ENCODE assay signal across 2 fruit fly cellular contexts in the genomic region with DNA sequence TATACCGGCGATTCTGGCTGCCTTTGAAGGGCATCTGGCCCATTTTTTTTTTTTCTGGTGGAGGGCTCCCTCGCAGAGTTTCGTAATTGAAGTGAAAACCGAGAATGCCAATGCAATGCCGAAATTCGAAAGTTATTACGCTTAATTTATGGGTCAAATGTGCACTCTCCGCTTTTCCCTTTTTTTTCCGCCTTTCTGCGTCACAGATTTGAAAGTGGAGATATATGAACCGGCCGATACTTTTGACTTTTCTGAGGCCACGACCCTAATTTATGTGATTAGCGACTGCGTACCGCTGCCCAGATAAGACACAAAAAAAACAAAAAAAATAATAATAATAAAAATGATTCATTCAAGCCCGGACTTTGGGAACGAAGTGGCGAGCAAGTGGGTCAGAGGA.
TF ChIP-seq lines count a peak whose summit lies in the region.

No protein-coding gene starts in this region.

- no peak for TF ChIP-seq CTCF in whole organism, embryonic (GFP tag; optimal IDR thresholded peaks at IDR 0.05; lab: Kevin White, UChicago)

TF ChIP-seq in whole organism, embryonic, 481 proteins besides CTCF, POLR2A, EP300 and RAD21:
- TF ChIP-seq kay (GFP tag; optimal IDR thresholded peaks at IDR 0.05; lab: Kevin White, UChicago), result no peak
- TF ChIP-seq gsb-n (tag; optimal IDR thresholded peaks at IDR 0.05; lab: Kevin White, UChicago), result no peak
- no peak for TF ChIP-seq esg (GFP tag; conservative IDR thresholded peaks at IDR 0.05; lab: Robert Waterston, UW)
- TF ChIP-seq CG15514 (GFP tag; optimal IDR thresholded peaks at IDR 0.05; lab: Kevin White, UChicago), result no peak
- TF ChIP-seq CG12236 (GFP tag; optimal IDR thresholded peaks at IDR 0.05; lab: Kevin White, UChicago), result no peak
- no peak for TF ChIP-seq CG31441 (GFP tag; IDR thresholded peaks at IDR 0.05; lab: Robert Waterston, UW)
- TF ChIP-seq maf-S (GFP tag; optimal IDR thresholded peaks at IDR 0.05; lab: Kevin White, UChicago), result no peak
- TF ChIP-seq nau (GFP tag; optimal IDR thresholded peaks at IDR 0.05; lab: Kevin White, UChicago), result no peak
- TF ChIP-seq Hr78 (GFP tag; optimal IDR thresholded peaks at IDR 0.05; lab: Kevin White, UChicago), result peak in 1 of 2 experiments; percentile 13
- TF ChIP-seq sens (GFP tag; lab: Kevin White, UChicago), result peak; percentile 59
- peak; percentile 51 for TF ChIP-seq Med (GFP tag; lab: Kevin White, UChicago)
- no peak for TF ChIP-seq Hmr (GFP tag; optimal IDR thresholded peaks at IDR 0.05; lab: Kevin White, UChicago)
- TF ChIP-seq sob (GFP tag; IDR thresholded peaks at IDR 0.05; lab: Robert Waterston, UW), result no peak
- TF ChIP-seq tgo (GFP tag; IDR thresholded peaks at IDR 0.05; lab: Robert Waterston, UW), result no peak
- no peak for TF ChIP-seq CG6175 (GFP tag; IDR thresholded peaks at IDR 0.05; lab: Robert Waterston, UW)
- no peak for TF ChIP-seq CG8359 (GFP tag; optimal IDR thresholded peaks at IDR 0.05; lab: Kevin White, UChicago; ENCODE audit: borderline replicate concordance)
- no peak for TF ChIP-seq CG32767 (GFP tag; IDR thresholded peaks at IDR 0.05; lab: Robert Waterston, UW)
- TF ChIP-seq Blimp-1 (GFP tag; optimal IDR thresholded peaks at IDR 0.05; lab: Kevin White, UChicago), result peak; percentile 52
- TF ChIP-seq sqz (GFP tag; optimal IDR thresholded peaks at IDR 0.05; lab: Kevin White, UChicago), result peak; percentile 11
- no peak for TF ChIP-seq CG7963 (GFP tag; IDR thresholded peaks at IDR 0.05; lab: Robert Waterston, UW; ENCODE audit: partially characterized antibody)

TF ChIP-seq in whole organism, prepupa, 60 proteins besides CTCF, POLR2A, EP300 and RAD21:
- TF ChIP-seq CG11294 (GFP tag; IDR thresholded peaks at IDR 0.05; lab: Robert Waterston, UW), result no peak
- TF ChIP-seq Eip75B (GFP tag; optimal IDR thresholded peaks at IDR 0.05; lab: Kevin White, UChicago), result peak; percentile 44
- no peak for TF ChIP-seq CG11902 (GFP tag; optimal IDR thresholded peaks at IDR 0.05; lab: Kevin White, UChicago)
- TF ChIP-seq Sox15 (GFP tag; optimal IDR thresholded peaks at IDR 0.05; lab: Kevin White, UChicago), result no peak
- no peak for TF ChIP-seq CG16779 (tag; optimal IDR thresholded peaks at IDR 0.05; lab: Kevin White, UChicago)
- TF ChIP-seq Gug (GFP tag; IDR thresholded peaks at IDR 0.05; lab: Robert Waterston, UW), result no peak
- TF ChIP-seq CG34406 (GFP tag; optimal IDR thresholded peaks at IDR 0.05; lab: Kevin White, UChicago), result no peak
- no peak for TF ChIP-seq eg (GFP tag; IDR thresholded peaks at IDR 0.05; lab: Robert Waterston, UW)
- TF ChIP-seq Ets96B (tag; optimal IDR thresholded peaks at IDR 0.05; lab: Kevin White, UChicago), result no peak
- TF ChIP-seq CG31627 (GFP tag; optimal IDR thresholded peaks at IDR 0.05; lab: Kevin White, UChicago), result no peak
- TF ChIP-seq Eip93F (GFP tag; optimal IDR thresholded peaks at IDR 0.05; lab: Kevin White, UChicago), result peak; percentile 55
- TF ChIP-seq esn (GFP tag; optimal IDR thresholded peaks at IDR 0.05; lab: Kevin White, UChicago), result no peak
- no peak for TF ChIP-seq CG6163 (GFP tag; IDR thresholded peaks at IDR 0.05; lab: Robert Waterston, UW)
- TF ChIP-seq lz (GFP tag; optimal IDR thresholded peaks at IDR 0.05; lab: Kevin White, UChicago), result no peak
- no peak for TF ChIP-seq acj6 (GFP tag; optimal IDR thresholded peaks at IDR 0.05; lab: Kevin White, UChicago)
- TF ChIP-seq OdsH (GFP tag; optimal IDR thresholded peaks at IDR 0.05; lab: Kevin White, UChicago), result no peak
- no peak for TF ChIP-seq salr (GFP tag; optimal IDR thresholded peaks at IDR 0.05; lab: Kevin White, UChicago)
- no peak for TF ChIP-seq Sox102F (GFP tag; optimal IDR thresholded peaks at IDR 0.05; lab: Kevin White, UChicago)
- no peak for TF ChIP-seq cyc (GFP tag; optimal IDR thresholded peaks at IDR 0.05; lab: Kevin White, UChicago)
- TF ChIP-seq CG3919 (GFP tag; optimal IDR thresholded peaks at IDR 0.05; lab: Kevin White, UChicago), result no peak
- no peak for TF ChIP-seq CG8319 (GFP tag; optimal IDR thresholded peaks at IDR 0.05; lab: Kevin White, UChicago)
- TF ChIP-seq Hr38 (GFP tag; optimal IDR thresholded peaks at IDR 0.05; lab: Kevin White, UChicago), result no peak
- TF ChIP-seq topi (GFP tag; optimal IDR thresholded peaks at IDR 0.05; lab: Kevin White, UChicago), result peak; percentile 2
- no peak for TF ChIP-seq achi (GFP tag; optimal IDR thresholded peaks at IDR 0.05; lab: Kevin White, UChicago)
- TF ChIP-seq CG10631 (GFP tag; optimal IDR thresholded peaks at IDR 0.05; lab: Kevin White, UChicago), result no peak
- no peak for TF ChIP-seq fkh (GFP tag; optimal IDR thresholded peaks at IDR 0.05; lab: Kevin White, UChicago)
- TF ChIP-seq Lpt (GFP tag; optimal IDR thresholded peaks at IDR 0.05; lab: Kevin White, UChicago), result no peak
- TF ChIP-seq CG7368 (GFP tag; optimal IDR thresholded peaks at IDR 0.05; lab: Kevin White, UChicago), result no peak
- TF ChIP-seq pdm3 (GFP tag; optimal IDR thresholded peaks at IDR 0.05; lab: Kevin White, UChicago), result no peak
- peak; percentile 96 for TF ChIP-seq Blimp-1 (GFP tag; optimal IDR thresholded peaks at IDR 0.05; lab: Kevin White, UChicago)
- no peak for TF ChIP-seq dsx (GFP tag; optimal IDR thresholded peaks at IDR 0.05; lab: Kevin White, UChicago; ENCODE audit: poor library complexity, severe bottlenecking)
- TF ChIP-seq CG6854 (GFP tag; optimal IDR thresholded peaks at IDR 0.05; lab: Kevin White, UChicago), result peak; percentile 66
- no peak for TF ChIP-seq CG1621 (tag; optimal IDR thresholded peaks at IDR 0.05; lab: Kevin White, UChicago)
- TF ChIP-seq CG15336 (GFP tag; IDR thresholded peaks at IDR 0.05; lab: Robert Waterston, UW), result no peak
- no peak for TF ChIP-seq CG4318 (GFP tag; optimal IDR thresholded peaks at IDR 0.05; lab: Kevin White, UChicago)
- TF ChIP-seq CG6808 (GFP tag; optimal IDR thresholded peaks at IDR 0.05; lab: Kevin White, UChicago), result no peak
- TF ChIP-seq CG11762 (GFP tag; optimal IDR thresholded peaks at IDR 0.05; lab: Kevin White, UChicago; ENCODE audit: insufficient read depth), result no peak
- TF ChIP-seq CG8119 (GFP tag; IDR thresholded peaks at IDR 0.05; lab: Robert Waterston, UW), result no peak
- no peak for TF ChIP-seq CG6276 (GFP tag; optimal IDR thresholded peaks at IDR 0.05; lab: Kevin White, UChicago)
- TF ChIP-seq fd85E (GFP tag; optimal IDR thresholded peaks at IDR 0.05; lab: Kevin White, UChicago), result no peak
- TF ChIP-seq net (GFP tag; optimal IDR thresholded peaks at IDR 0.05; lab: Kevin White, UChicago), result no peak
- TF ChIP-seq CG10669 (GFP tag; optimal IDR thresholded peaks at IDR 0.05; lab: Kevin White, UChicago), result no peak
- TF ChIP-seq CG9139 (GFP tag; optimal IDR thresholded peaks at IDR 0.05; lab: Kevin White, UChicago), result no peak
- no peak for TF ChIP-seq Sox14 (GFP tag; optimal IDR thresholded peaks at IDR 0.05; lab: Kevin White, UChicago)
- TF ChIP-seq ss (GFP tag; optimal IDR thresholded peaks at IDR 0.05; lab: Kevin White, UChicago), result no peak
- TF ChIP-seq Eip78C (GFP tag; lab: Kevin White, UChicago), result peak; percentile 54
- no peak for TF ChIP-seq fd59A (GFP tag; optimal IDR thresholded peaks at IDR 0.05; lab: Kevin White, UChicago)
- no peak for TF ChIP-seq Ets21C (GFP tag; optimal IDR thresholded peaks at IDR 0.05; lab: Kevin White, UChicago)
- TF ChIP-seq CG6792 (GFP tag; optimal IDR thresholded peaks at IDR 0.05; lab: Kevin White, UChicago), result no peak
- TF ChIP-seq vri (GFP tag; optimal IDR thresholded peaks at IDR 0.05; lab: Kevin White, UChicago), result no peak
- TF ChIP-seq Smox (GFP tag; optimal IDR thresholded peaks at IDR 0.05; lab: Kevin White, UChicago), result peak; percentile 1
- no peak for TF ChIP-seq Hr4 (GFP tag; optimal IDR thresholded peaks at IDR 0.05; lab: Kevin White, UChicago)
- no peak for TF ChIP-seq dac (GFP tag; optimal IDR thresholded peaks at IDR 0.05; lab: Kevin White, UChicago)
- TF ChIP-seq CG3032 (tag; optimal IDR thresholded peaks at IDR 0.05; lab: Kevin White, UChicago), result no peak
- no peak for TF ChIP-seq CG8632 (GFP tag; optimal IDR thresholded peaks at IDR 0.05; lab: Kevin White, UChicago)
- TF ChIP-seq Met (GFP tag; optimal IDR thresholded peaks at IDR 0.05; lab: Kevin White, UChicago), result peak; percentile 11
- TF ChIP-seq spab (GFP tag; optimal IDR thresholded peaks at IDR 0.05; lab: Kevin White, UChicago), result no peak
- TF ChIP-seq Hr39 (GFP tag; optimal IDR thresholded peaks at IDR 0.05; lab: Kevin White, UChicago), result no peak
- peak; percentile 83 for TF ChIP-seq svp (GFP tag; lab: Kevin White, UChicago)
- TF ChIP-seq CG32006 (GFP tag; optimal IDR thresholded peaks at IDR 0.05; lab: Kevin White, UChicago), result no peak

Comparison
In these comparisons a context has a peak if more than half of its experiments do, and no peak if none do; other contexts are left out.
1. Of the 7 proteins assayed by ChIP-seq in both whole organism, embryonic and whole organism, prepupa: peak only in whole organism, embryonic: none; only in whole organism, prepupa: CG6854; in both: Blimp-1; in neither: 5.